Worm (Caenorhabditis elegans): ENCODE data around the gene C47D12.5.

Gene C47D12.5

ce11 chrII:11635745-11636161, 49.3 kb downstream of the C47D12.5 start:
- TF ChIP-seq unc-62 (GFP tag; optimal IDR thresholded peaks at IDR 0.05) = no peak

DNA sequence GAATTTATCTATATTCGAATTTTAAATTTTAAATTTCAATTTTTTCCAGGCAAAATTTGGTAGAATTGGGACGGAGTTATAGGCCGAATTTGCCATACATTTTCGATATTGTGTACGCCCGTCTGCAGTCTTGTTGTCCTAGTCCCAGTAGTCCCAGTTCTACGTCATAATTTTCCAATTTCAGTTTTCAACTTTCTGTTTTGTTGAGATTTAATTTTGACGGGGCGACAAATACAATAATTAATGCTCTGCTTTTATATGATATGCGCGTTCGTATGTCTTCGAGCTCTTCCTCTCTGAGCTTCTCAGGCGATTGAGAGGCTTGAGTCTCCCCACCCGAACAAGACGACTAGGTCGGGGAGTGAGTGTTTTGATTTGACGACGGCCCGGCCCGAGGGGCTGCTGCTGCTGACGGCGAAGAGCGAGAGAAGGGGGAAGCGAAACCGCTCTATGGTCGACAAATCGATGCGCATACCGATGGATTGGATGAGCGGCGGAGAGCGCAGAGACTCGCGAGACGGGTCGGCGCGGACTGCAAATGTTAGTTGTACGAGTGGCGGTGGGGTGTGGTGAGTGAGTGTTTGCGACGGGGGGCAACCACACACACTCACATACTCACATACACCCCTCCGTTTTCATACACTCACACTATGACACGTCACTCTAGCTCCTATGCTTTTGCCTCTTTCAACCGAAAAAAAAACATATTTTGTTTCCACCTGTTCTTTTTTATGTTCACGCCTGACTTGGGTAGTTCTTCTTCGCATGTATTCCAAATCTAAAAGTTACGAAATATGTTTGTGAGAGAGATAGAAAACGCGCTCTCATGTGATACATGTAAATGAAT, 50.2 kb downstream of the C47D12.5 start:
- TF ChIP-seq unc-62 (GFP tag; optimal IDR thresholded peaks at IDR 0.05) = no peak

- TF ChIP-seq unc-62 (GFP tag; optimal IDR thresholded peaks at IDR 0.05) = no peak
Observed at ce11 chrII:11634057-11634676, 50.9 kb downstream of the C47D12.5 start.

DNA sequence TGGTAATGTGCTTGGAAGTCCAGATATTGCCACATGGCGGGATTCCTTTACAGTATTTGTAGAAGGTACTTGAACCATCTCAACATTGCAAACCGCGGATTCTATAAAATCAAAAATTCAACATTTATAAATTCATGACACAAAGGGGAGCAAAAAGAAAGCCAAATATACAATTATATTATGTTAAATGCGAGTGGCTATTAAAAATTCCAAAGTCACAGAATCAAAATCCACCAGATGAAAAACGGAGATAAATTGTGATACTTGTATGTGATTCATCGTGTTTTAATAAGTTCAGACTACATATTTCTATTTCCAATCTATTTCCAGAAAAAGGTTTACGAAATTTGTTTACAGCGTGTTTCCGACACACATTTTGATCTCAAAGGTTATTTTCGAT, 51.6 kb downstream of the C47D12.5 start, which contains the start of gene din-1:
din-1 (minus strand) TSS at position 101 of the 400 bp plus-strand sequence.
- TF ChIP-seq unc-62 (GFP tag; optimal IDR thresholded peaks at IDR 0.05) = no peak
